Fruit fly (Drosophila melanogaster): ENCODE results near the gene CG32486.

The CG32486 gene

DNA sequence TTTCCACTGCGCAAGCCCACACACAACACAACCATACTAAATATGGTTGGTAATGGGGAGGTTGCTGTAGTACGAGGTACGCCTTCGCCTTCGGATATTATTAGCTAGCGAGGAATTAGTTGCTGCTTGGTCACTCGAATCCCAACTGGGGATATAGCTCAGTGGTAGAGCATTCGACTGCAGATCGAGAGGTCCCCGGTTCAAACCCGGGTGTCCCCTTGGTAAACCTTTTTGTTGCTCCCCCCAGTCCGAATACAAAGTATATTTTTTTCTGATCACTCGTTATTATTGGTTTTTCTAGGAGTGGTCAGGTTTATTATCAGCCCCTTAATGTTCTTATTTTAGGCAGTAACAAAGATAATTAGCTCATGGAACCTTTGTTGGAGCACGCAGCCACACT, 25.0 kb upstream of the CG32486 start (continued):
- TF ChIP-seq amos (GFP tag; IDR thresholded peaks at IDR 0.05; ENCODE audit: partially characterized antibody) (peak; percentile 78), vnd (GFP tag; IDR thresholded peaks at IDR 0.05; ENCODE audit: partially characterized antibody) (peak; percentile 71), CG18476 (GFP tag; optimal IDR thresholded peaks at IDR 0.05) (no peak), Doc3 (GFP tag; IDR thresholded peaks at IDR 0.05; ENCODE audit: partially characterized antibody) (peak; percentile 52; the same call in 1 of the 3 replicates), Dref (GFP tag; IDR thresholded peaks at IDR 0.05) (no peak), HLH4C (GFP tag; IDR thresholded peaks at IDR 0.05; ENCODE audit: partially characterized antibody) (peak; percentile 63), CG30403 (GFP tag; optimal IDR thresholded peaks at IDR 0.05) (no peak), CG3847 (GFP tag; IDR thresholded peaks at IDR 0.05) (no peak), gcm2 (GFP tag; optimal IDR thresholded peaks at IDR 0.05) (no peak), CG15269 (tag; optimal IDR thresholded peaks at IDR 0.05) (no peak), Hmx (GFP tag; optimal IDR thresholded peaks at IDR 0.05) (no peak), cas (GFP tag; IDR thresholded peaks at IDR 0.05) (no peak), odd (GFP tag; optimal IDR thresholded peaks at IDR 0.05) (no peak), CG7786 (GFP tag; optimal IDR thresholded peaks at IDR 0.05) (no peak), CG1529 (GFP tag; optimal IDR thresholded peaks at IDR 0.05) (no peak), sob (GFP tag; IDR thresholded peaks at IDR 0.05) (no peak), Dbx (GFP tag; IDR thresholded peaks at IDR 0.05) (no peak), CG13296 (GFP tag; optimal IDR thresholded peaks at IDR 0.05) (no peak), CG13123 (GFP tag; optimal IDR thresholded peaks at IDR 0.05) (no peak), danr (GFP tag; IDR thresholded peaks at IDR 0.05) (no peak), Opbp (GFP tag; IDR thresholded peaks at IDR 0.05; ENCODE audit: partially characterized antibody) (peak; percentile 88; the same call in 2 of the 3 replicates), croc (GFP tag; conservative IDR thresholded peaks at IDR 0.05) (no peak), nom (GFP tag; optimal IDR thresholded peaks at IDR 0.05) (peak; percentile 11), CG34224 (GFP tag; IDR thresholded peaks at IDR 0.05; ENCODE audit: partially characterized antibody) (peak; percentile 20; the same call in 1 of the 3 replicates), cwo (GFP tag; optimal IDR thresholded peaks at IDR 0.05) (no peak), mirr (GFP tag; optimal IDR thresholded peaks at IDR 0.05) (no peak), disco-r (GFP tag; optimal IDR thresholded peaks at IDR 0.05) (no peak), CG7963 (GFP tag; IDR thresholded peaks at IDR 0.05; ENCODE audit: partially characterized antibody) (peak; percentile 84), gfzf (GFP tag; optimal IDR thresholded peaks at IDR 0.05) (no peak), CG5245 (GFP tag; optimal IDR thresholded peaks at IDR 0.05) (no peak), CG13424 (tag; optimal IDR thresholded peaks at IDR 0.05) (no peak), pzg (GFP tag; optimal IDR thresholded peaks at IDR 0.05) (no peak), rib (GFP tag; IDR thresholded peaks at IDR 0.05) (no peak), CG10209 (GFP tag; optimal IDR thresholded peaks at IDR 0.05) (no peak), mld (GFP tag; IDR thresholded peaks at IDR 0.05; ENCODE audit: partially characterized antibody) (peak; percentile 76), sens (GFP tag) (peak; percentile 20), CG14860 (GFP tag; IDR thresholded peaks at IDR 0.05; ENCODE audit: partially characterized antibody) (peak; percentile 76), chm (GFP tag; IDR thresholded peaks at IDR 0.05) (peak; percentile 67), dati (GFP tag; IDR thresholded peaks at IDR 0.05) (no peak), CG15011 (GFP tag; optimal IDR thresholded peaks at IDR 0.05) (no peak), CG11696 (GFP tag; IDR thresholded peaks at IDR 0.05) (no peak), Sox102F (GFP tag; optimal IDR thresholded peaks at IDR 0.05) (no peak), CG7271 (tag; optimal IDR thresholded peaks at IDR 0.05) (no peak), CG4360 (GFP tag; IDR thresholded peaks at IDR 0.05) (no peak), CG18619 (GFP tag; optimal IDR thresholded peaks at IDR 0.05) (no peak), CG17385 (GFP tag; optimal IDR thresholded peaks at IDR 0.05) (no peak), tna (GFP tag; IDR thresholded peaks at IDR 0.05; ENCODE audit: partially characterized antibody) (peak; percentile 80), tgo (GFP tag; IDR thresholded peaks at IDR 0.05) (no peak), CG2116 (GFP tag; optimal IDR thresholded peaks at IDR 0.05) (no peak), D19B (GFP tag; optimal IDR thresholded peaks at IDR 0.05) (no peak), Aef1 (GFP tag; IDR thresholded peaks at IDR 0.05) (no peak)

All from whole organism, embryonic.